Worm (Caenorhabditis elegans): ENCODE measurements around the gene C44C10.12.

ce11 chrX:11702236-11702635 is 5.4 kb downstream of the C44C10.12 start, which contains the start of gene C44C10.3:
- TF ChIP-seq nhr-77 (tag; optimal IDR thresholded peaks at IDR 0.05) (no peak), fkh-10 (GFP tag; optimal IDR thresholded peaks at IDR 0.05) (no peak), nhr-67 (tag; optimal IDR thresholded peaks at IDR 0.05) (no peak), fos-1 (tag; optimal IDR thresholded peaks at IDR 0.05) (no peak), pha-4 (tag; optimal IDR thresholded peaks at IDR 0.05) (no peak), ceh-9 (tag; optimal IDR thresholded peaks at IDR 0.05) (no peak)

Data from whole organism, L3 larva.